Fruit fly (Drosophila melanogaster) whole organism, embryonic: ENCODE data around the gene Rdh.

Experiments
- Atf-2 ChIP-seq: fragments of 200-800 bp; sonication (Bioruptor generic); optimal IDR thresholded peaks from 2 replicates; lab custom pipeline; 2016; ENCODE audit warnings: missing biosample characterization, missing genetic modification characterization
- Atf6 ChIP-seq: fragments of 200-800 bp; sonication (Bioruptor generic); IDR thresholded peaks from 2 replicates; pipeline ENCODE4 v1.3.6; 2022; ENCODE audit warnings: missing biosample characterization, missing genetic modification characterization
- Awh ChIP-seq: fragments of 200-800 bp; sonication (Bioruptor generic); IDR thresholded peaks from 2 replicates; pipeline ENCODE4, ENCODE4 v1.3.6; 2022; ENCODE audit warnings: missing biosample characterization, missing genetic modification characterization
- BEAF-32 ChIP-seq: fragments of 200-800 bp; sonication (Bioruptor generic); optimal IDR thresholded peaks from 3 replicates; lab custom pipeline; 2017; ENCODE audit warnings: missing biosample characterization, missing genetic modification characterization, mild to moderate bottlenecking, moderate library complexity, missing genetic modification reagents
- CG10462 ChIP-seq: fragments of 200-800 bp; sonication (Bioruptor generic); optimal IDR thresholded peaks from 2 replicates; lab custom pipeline; 2016; ENCODE audit warnings: missing biosample characterization, missing genetic modification characterization
- CG11504 ChIP-seq: fragments of 200-800 bp; sonication (Bioruptor generic); optimal IDR thresholded peaks from 3 replicates; lab custom pipeline; 2019; ENCODE audit warnings: missing biosample characterization, mild to moderate bottlenecking, missing genetic modification characterization, moderate library complexity
- CG11695 ChIP-seq: fragments of 200-800 bp; sonication (Bioruptor generic); IDR thresholded peaks from 3 replicates; pipeline ENCODE4 v1.3.6; 2022; ENCODE audit warnings: missing biosample characterization, missing genetic modification characterization
- CG12299 ChIP-seq: fragments of 200-800 bp; sonication (Bioruptor generic); optimal IDR thresholded peaks from 2 replicates; lab custom pipeline; 2018; ENCODE audit warnings: missing biosample characterization, mild to moderate bottlenecking, missing genetic modification characterization
- CG12391 ChIP-seq: fragments of 200-800 bp; sonication (Bioruptor generic); optimal IDR thresholded peaks from 3 replicates; lab custom pipeline; 2018; ENCODE audit warnings: missing biosample characterization, mild to moderate bottlenecking, missing genetic modification characterization, moderate library complexity
- CG13775 ChIP-seq: fragments of 200-800 bp; sonication (Bioruptor generic); optimal IDR thresholded peaks from 3 replicates; lab custom pipeline; 2017; ENCODE audit warnings: missing biosample characterization, mild to moderate bottlenecking, missing genetic modification characterization
- CG14014 ChIP-seq: fragments of 200-800 bp; sonication (Bioruptor generic); IDR thresholded peaks from 2 replicates; pipeline ENCODE4 v1.3.6; 2022; ENCODE audit warnings: missing biosample characterization, missing genetic modification characterization
- CG14667 ChIP-seq: fragments of 200-800 bp; sonication (Bioruptor generic); IDR thresholded peaks from 2 replicates; pipeline ENCODE4 v1.3.6; 2022; ENCODE audit warnings: missing biosample characterization, missing genetic modification characterization
- CG14965 ChIP-seq: fragments of 200-800 bp; sonication (Bioruptor generic); optimal IDR thresholded peaks from 2 replicates; lab custom pipeline; 2016; ENCODE audit warnings: missing biosample characterization, missing genetic modification characterization, borderline replicate concordance
- CG17385 ChIP-seq: fragments of 200-800 bp; sonication (Bioruptor generic); optimal IDR thresholded peaks from 3 replicates; lab custom pipeline; 2018; ENCODE audit warnings: missing biosample characterization, mild to moderate bottlenecking, missing genetic modification characterization
- CG2712 ChIP-seq: fragments of 200-800 bp; optimal IDR thresholded peaks from 3 replicates; lab custom pipeline; 2019; ENCODE audit warnings: missing biosample characterization, mild to moderate bottlenecking, missing genetic modification characterization, moderate library complexity
- CG32772 ChIP-seq: fragments of 200-800 bp; sonication (Bioruptor generic); IDR thresholded peaks from 2 replicates; pipeline ENCODE4 v1.3.6; 2022; ENCODE audit warnings: missing biosample characterization, missing genetic modification characterization
- CG3407 ChIP-seq: fragments of 200-800 bp; sonication (Bioruptor generic); optimal IDR thresholded peaks from 2 replicates; lab custom pipeline; 2018; ENCODE audit warnings: missing biosample characterization, mild to moderate bottlenecking, missing genetic modification characterization
- E2f1 ChIP-seq: fragments of 200-800 bp; sonication (Bioruptor generic); IDR thresholded peaks from 2 replicates; pipeline ENCODE4 v1.3.6; 2022; ENCODE audit warnings: missing biosample characterization, missing genetic modification characterization
- Eip74EF ChIP-seq, 2 experiments: fragments of 200-800 bp in 1 of 2; fragments of >200 bp in 1 of 2; sonication (Bioruptor generic) in 1 of 2; optimal IDR thresholded peaks; 2 replicates each; lab custom pipeline; 2017 to 2019; ENCODE audit warnings: missing biosample characterization in 2 of 2, missing genetic modification characterization in 2 of 2, mild to moderate bottlenecking in 1 of 2, moderate library complexity in 1 of 2
- GATAe ChIP-seq: fragments of 200-800 bp; sonication (Bioruptor generic); conservative IDR thresholded peaks from 2 replicates; pipeline ENCODE4 v1.3.6; 2022; ENCODE audit warnings: missing biosample characterization, missing genetic modification characterization
- Gug ChIP-seq: fragments of 200-800 bp; sonication (Bioruptor generic); IDR thresholded peaks from 4 replicates; pipeline ENCODE4 v1.3.6; 2022; ENCODE audit warnings: missing biosample characterization, missing genetic modification characterization
- H2.0 ChIP-seq: fragments of 200-800 bp; sonication (Bioruptor generic); IDR thresholded peaks from 2 replicates; pipeline ENCODE4 v1.3.6; 2022; ENCODE audit warnings: missing biosample characterization, missing genetic modification characterization
- HLH3B ChIP-seq: fragments of 200-800 bp; sonication (Bioruptor generic); IDR thresholded peaks from 2 replicates; pipeline ENCODE4 v1.3.6; 2022; ENCODE audit warnings: missing biosample characterization, missing genetic modification characterization
- Hr51 ChIP-seq, 2 experiments: fragments of 200-800 bp; sonication (Bioruptor generic); optimal IDR thresholded peaks; 2 replicates in 1 of 2; 3 replicates in 1 of 2; lab custom pipeline; 2016 to 2018; ENCODE audit warnings: missing biosample characterization in 2 of 2, missing genetic modification characterization in 2 of 2, mild to moderate bottlenecking in 1 of 2, moderate library complexity in 1 of 2
- Oli ChIP-seq: fragments of 200-800 bp; sonication (Bioruptor generic); optimal IDR thresholded peaks from 2 replicates; lab custom pipeline; 2018; ENCODE audit warnings: missing biosample characterization, mild to moderate bottlenecking, missing genetic modification characterization, moderate library complexity
- PHDP ChIP-seq: fragments of 200-800 bp; sonication (Bioruptor generic); optimal IDR thresholded peaks from 3 replicates; lab custom pipeline; 2018; ENCODE audit warnings: missing biosample characterization, mild to moderate bottlenecking, missing genetic modification characterization, moderate library complexity
- Ptx1 ChIP-seq: fragments of 200-800 bp; sonication (Bioruptor generic); IDR thresholded peaks from 2 replicates; pipeline ENCODE4 v1.3.6; 2022; ENCODE audit warnings: missing biosample characterization, missing genetic modification characterization
- az2 ChIP-seq: fragments of 200-800 bp; sonication (Bioruptor generic); optimal IDR thresholded peaks from 3 replicates; lab custom pipeline; 2016; ENCODE audit warnings: missing biosample characterization, missing genetic modification characterization
- bcd ChIP-seq: fragments of 200-800 bp; sonication (Bioruptor generic); optimal IDR thresholded peaks from 2 replicates; lab custom pipeline; 2017; ENCODE audit warnings: missing biosample characterization, mild to moderate bottlenecking, missing genetic modification characterization
- bigmax ChIP-seq: fragments of 200-800 bp; sonication (Bioruptor generic); optimal IDR thresholded peaks from 2 replicates; lab custom pipeline; 2018; ENCODE audit warnings: missing biosample characterization, mild to moderate bottlenecking, missing genetic modification characterization
- bsh ChIP-seq, 2 experiments: fragments of 200-800 bp; sonication (Bioruptor generic); optimal IDR thresholded peaks; 2 replicates each; lab custom pipeline; 2017 to 2018; ENCODE audit warnings: mild to moderate bottlenecking in 2 of 2, missing biosample characterization in 2 of 2, missing genetic modification characterization in 2 of 2, moderate library complexity in 1 of 2
- cwo ChIP-seq: fragments of 200-800 bp; sonication (Bioruptor generic); optimal IDR thresholded peaks from 3 replicates; lab custom pipeline; 2017; ENCODE audit warnings: missing biosample characterization, missing genetic modification characterization, mild to moderate bottlenecking, moderate library complexity, missing genetic modification reagents
- dmrt11E ChIP-seq: fragments of 200-800 bp; sonication (Bioruptor generic); optimal IDR thresholded peaks from 3 replicates; lab custom pipeline; 2018; ENCODE audit warnings: missing biosample characterization, mild to moderate bottlenecking, missing genetic modification characterization, moderate library complexity
- ewg ChIP-seq: fragments of 200-800 bp; sonication (Bioruptor generic); optimal IDR thresholded peaks from 3 replicates; lab custom pipeline; 2017; ENCODE audit warnings: mild to moderate bottlenecking, missing biosample characterization, missing genetic modification reagents, missing genetic modification characterization
- fd96Cb ChIP-seq: fragments of 200-800 bp; sonication (Bioruptor generic); optimal IDR thresholded peaks from 2 replicates; lab custom pipeline; 2018; ENCODE audit warnings: missing biosample characterization, mild to moderate bottlenecking, missing genetic modification characterization, moderate library complexity
- gcm ChIP-seq: fragments of 200-800 bp; sonication (Bioruptor generic); optimal IDR thresholded peaks from 2 replicates; lab custom pipeline; 2019; ENCODE audit warnings: missing biosample characterization, mild to moderate bottlenecking, missing genetic modification characterization, moderate library complexity
- ind ChIP-seq: fragments of 200-800 bp; sonication (Bioruptor generic); optimal IDR thresholded peaks from 3 replicates; lab custom pipeline; 2016; ENCODE audit warnings: missing biosample characterization, missing genetic modification characterization
- onecut ChIP-seq: fragments of 200-800 bp; sonication (Bioruptor generic); IDR thresholded peaks from 2 replicates; pipeline ENCODE4 v1.3.6; 2022; ENCODE audit warnings: missing biosample characterization, missing genetic modification characterization
- pfk ChIP-seq: fragments of 200-800 bp; sonication (Bioruptor generic); optimal IDR thresholded peaks from 2 replicates; lab custom pipeline; 2018; ENCODE audit warnings: missing biosample characterization, mild to moderate bottlenecking, missing genetic modification characterization, moderate library complexity
- phol ChIP-seq: fragments of 200-800 bp; sonication (Bioruptor generic); optimal IDR thresholded peaks from 3 replicates; lab custom pipeline; 2018; ENCODE audit warnings: missing biosample characterization, mild to moderate bottlenecking, missing genetic modification characterization, moderate library complexity
- salm ChIP-seq: fragments of 200-800 bp; sonication (Bioruptor generic); optimal IDR thresholded peaks from 2 replicates; lab custom pipeline; 2018; ENCODE audit warnings: missing biosample characterization, mild to moderate bottlenecking, missing genetic modification characterization
- sd ChIP-seq: fragments of 200-800 bp; sonication (Bioruptor generic); optimal IDR thresholded peaks from 3 replicates; lab custom pipeline; 2018; ENCODE audit warnings: missing biosample characterization, mild to moderate bottlenecking, missing genetic modification characterization, moderate library complexity
- sens ChIP-seq: fragments of 200-800 bp; sonication (Bioruptor generic); peaks from one replicate; lab custom pipeline; 2016; ENCODE audit warnings: missing biosample characterization, missing genetic modification characterization
- sisA ChIP-seq: fragments of 200-800 bp; sonication (Bioruptor generic); IDR thresholded peaks from 2 replicates; pipeline ENCODE4 v1.3.6; 2022; ENCODE audit warnings: missing biosample characterization, missing genetic modification characterization
- slbo ChIP-seq: fragments of 200-800 bp; sonication (Bioruptor generic); IDR thresholded peaks from 2 replicates; pipeline ENCODE4 v1.3.6; 2022; ENCODE audit warnings: missing biosample characterization, missing genetic modification characterization
- sob ChIP-seq: fragments of 200-800 bp; sonication (Bioruptor generic); IDR thresholded peaks from 2 replicates; pipeline ENCODE4 v1.3.6; 2022; ENCODE audit warnings: missing biosample characterization, missing genetic modification characterization
- ttk ChIP-seq: fragments of 200-800 bp; sonication (Bioruptor generic); IDR thresholded peaks from 2 replicates; pipeline ENCODE4 v2.1.2; 2022; ENCODE audit warnings: missing biosample characterization, missing genetic modification characterization
- unpg ChIP-seq: fragments of 200-800 bp; sonication (Bioruptor generic); optimal IDR thresholded peaks from 3 replicates; lab custom pipeline; 2018; ENCODE audit warnings: missing biosample characterization, mild to moderate bottlenecking, missing genetic modification characterization, moderate library complexity

Gene Rdh

DNA sequence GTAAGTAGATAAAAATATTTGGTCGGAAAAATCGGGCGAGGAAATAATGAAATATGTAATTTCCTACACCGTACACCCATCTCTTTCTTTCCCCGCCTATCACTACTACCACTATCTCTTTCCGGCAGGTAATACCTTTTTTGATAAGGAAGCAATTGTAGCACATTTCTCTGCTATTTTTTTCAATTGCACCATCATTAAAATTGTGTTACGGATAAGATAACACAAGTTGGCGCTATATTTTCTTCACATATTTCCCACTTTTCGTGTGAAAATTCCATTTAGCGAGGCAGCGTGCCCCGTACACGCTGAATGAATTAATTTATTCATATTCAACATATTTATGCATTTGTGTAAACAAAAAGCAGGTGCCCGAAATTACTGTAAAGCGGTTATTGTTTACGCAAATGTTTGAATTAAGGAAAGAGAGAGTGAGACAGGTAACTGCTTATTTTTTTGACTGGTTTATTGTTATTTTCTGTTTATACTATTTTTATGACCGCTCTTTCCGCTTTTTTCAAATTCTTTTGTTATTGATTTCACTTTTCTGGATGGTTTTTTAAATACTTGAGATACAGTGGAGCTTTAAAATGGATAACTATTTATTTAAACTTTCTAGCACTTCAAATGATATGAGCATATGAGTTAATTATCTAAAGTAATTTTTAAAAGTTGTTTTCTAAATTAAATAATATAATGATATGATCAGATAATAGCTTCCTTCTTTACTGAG is 38.7 kb upstream of the Rdh start:
- TF ChIP-seq pfk (GFP tag; lab: Kevin White, UChicago) (no peak), CG14965 (GFP tag; lab: Kevin White, UChicago) (no peak), bcd (no peak), phol (tag; lab: Kevin White, UChicago) (peak; percentile 48), CG32772 (GFP tag; lab: Robert Waterston, UW) (peak; percentile 45), GATAe (GFP tag; lab: Robert Waterston, UW) (peak; percentile 65), Gug (GFP tag; lab: Robert Waterston, UW) (no peak), CG17385 (GFP tag; lab: Kevin White, UChicago) (peak; percentile 47), CG11504 (peak; percentile 68), fd96Cb (tag; lab: Kevin White, UChicago) (peak; percentile 4), H2.0 (GFP tag; lab: Robert Waterston, UW) (peak; percentile 48), gcm (GFP tag; lab: Kevin White, UChicago) (peak; percentile 35), E2f1 (GFP tag; lab: Robert Waterston, UW) (peak; percentile 57), CG14667 (GFP tag; lab: Robert Waterston, UW) (0 out of 2 replicates have a peak, but pooled peaks have one; percentile 29), CG2712 (tag; lab: Kevin White, UChicago) (peak; percentile 73), ewg (GFP tag; lab: Kevin White, UChicago) (peak; percentile 26), Ptx1 (peak; percentile 74), unpg (GFP tag; lab: Kevin White, UChicago) (peak; percentile 74), salm (tag; lab: Kevin White, UChicago) (peak; percentile 57), ttk (GFP tag; lab: Robert Waterston, UW) (peak; percentile 54), PHDP (tag; lab: Kevin White, UChicago) (peak; percentile 56), Eip74EF (GFP tag; optimal IDR thresholded peaks at IDR 0.05; lab: Kevin White, UChicago) (peak in 1 of 2 experiments; percentile 2), CG12391 (tag; lab: Kevin White, UChicago) (peak; percentile 75), Atf-2 (GFP tag; lab: Kevin White, UChicago) (no peak), bsh (GFP tag; optimal IDR thresholded peaks at IDR 0.05; lab: Kevin White, UChicago) (peak in 1 of 2 experiments; percentile 76), Atf6 (GFP tag; lab: Robert Waterston, UW) (peak; percentile 49), sisA (peak; percentile 65; the same call in 1 of the 2 replicates), CG10462 (GFP tag; lab: Kevin White, UChicago) (no peak), CG11695 (GFP tag; lab: Robert Waterston, UW) (peak; percentile 52; the same call in 2 of the 3 replicates), slbo (peak; percentile 76), onecut (GFP tag; lab: Robert Waterston, UW) (no peak), CG13775 (peak; percentile 28), Hr51 (GFP tag; optimal IDR thresholded peaks at IDR 0.05; lab: Kevin White, UChicago) (peak in 1 of 2 experiments; percentile 73), CG14014 (peak; percentile 53; the same call in 1 of the 2 replicates), HLH3B (peak; percentile 62; the same call in 1 of the 2 replicates), sob (GFP tag; lab: Robert Waterston, UW) (peak; percentile 44; the same call in 1 of the 2 replicates), Oli (tag; lab: Kevin White, UChicago) (peak; percentile 65), cwo (GFP tag; lab: Kevin White, UChicago) (peak; percentile 3), BEAF-32 (GFP tag; lab: Kevin White, UChicago) (no peak), CG3407 (GFP tag; lab: Kevin White, UChicago) (peak; percentile 19), ind (GFP tag; lab: Kevin White, UChicago) (peak; percentile 19), sens (GFP tag; lab: Kevin White, UChicago) (peak; percentile 74), bigmax (GFP tag; lab: Kevin White, UChicago) (no peak), sd (tag; lab: Kevin White, UChicago) (peak; percentile 43), Awh (GFP tag; lab: Robert Waterston, UW) (peak; percentile 46; the same call in 1 of the 2 replicates), CG12299 (no peak), dmrt11E (tag; lab: Kevin White, UChicago) (peak; percentile 37), az2 (GFP tag; lab: Kevin White, UChicago) (peak; percentile 40)
